ENCODE assay signal across 1 fruit fly cellular context in the genomic region with DNA sequence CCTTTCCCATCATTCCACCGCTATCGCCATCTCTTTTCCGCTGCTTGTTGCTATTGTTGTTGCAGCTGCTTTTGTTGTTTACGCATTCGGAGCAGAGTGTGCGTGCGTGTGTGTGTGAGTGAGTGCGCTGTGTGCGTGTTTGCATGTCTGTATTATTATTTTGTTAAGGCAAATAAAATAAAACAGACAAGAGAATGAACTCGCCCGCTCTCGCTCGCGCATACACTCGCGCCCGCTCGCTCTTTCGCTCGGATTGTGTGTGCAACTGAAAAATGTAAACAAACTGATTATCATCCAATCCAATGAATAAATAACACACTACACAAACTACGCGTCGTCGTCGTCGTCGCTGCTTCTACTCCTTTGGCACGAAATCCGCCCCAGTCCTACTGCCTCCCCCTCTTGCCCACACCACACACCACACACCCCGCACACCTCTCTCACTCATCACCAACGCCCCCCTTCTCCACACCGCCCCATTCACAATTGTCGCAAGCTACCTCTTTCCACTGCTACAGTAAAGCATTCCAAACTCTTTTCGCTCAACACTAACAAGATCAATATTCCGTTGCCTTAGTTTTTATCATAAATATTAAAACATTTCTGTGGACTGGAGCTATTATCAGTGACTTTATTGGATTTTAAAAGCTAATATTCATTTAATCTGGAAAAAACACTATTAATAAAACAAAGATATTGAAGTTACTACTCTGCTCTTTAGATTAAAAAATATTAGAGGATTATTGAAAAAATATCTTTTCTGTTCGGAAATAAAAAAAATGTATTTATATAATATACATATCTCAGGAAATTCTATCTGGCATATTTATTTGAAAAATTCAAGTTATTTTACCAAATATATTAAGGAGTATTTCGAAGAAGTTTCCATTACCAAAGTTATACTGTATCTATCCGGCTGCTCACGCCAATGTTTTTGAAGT.
TF ChIP-seq lines count a peak whose summit lies in the region.

No protein-coding gene starts in this region.

TF ChIP-seq in whole organism, embryonic, 481 proteins besides CTCF, POLR2A, EP300 and RAD21 (continued from another document):
- TF ChIP-seq Nf-YB (GFP tag; optimal IDR thresholded peaks at IDR 0.05; lab: Kevin White, UChicago) = peak; percentile 81
- no peak for TF ChIP-seq Chrac-16 (GFP tag; optimal IDR thresholded peaks at IDR 0.05; lab: Kevin White, UChicago)
- TF ChIP-seq CG11695 (GFP tag; IDR thresholded peaks at IDR 0.05; lab: Robert Waterston, UW) = peak; percentile 59; the same call in 2 of the 3 replicates
- TF ChIP-seq CG10321 (GFP tag; IDR thresholded peaks at IDR 0.05; lab: Robert Waterston, UW) = peak; percentile 85
- TF ChIP-seq D (optimal IDR thresholded peaks at IDR 0.05; lab: Kevin White, UChicago) = peak; percentile 51
- peak; percentile 93 for TF ChIP-seq D (GFP tag; optimal IDR thresholded peaks at IDR 0.05; lab: Kevin White, UChicago)
- peak; percentile 56 for TF ChIP-seq ems (GFP tag; optimal IDR thresholded peaks at IDR 0.05; lab: Kevin White, UChicago)
- peak; percentile 94 for TF ChIP-seq wek (GFP tag; optimal IDR thresholded peaks at IDR 0.05; lab: Kevin White, UChicago)
- peak; percentile 56 for TF ChIP-seq fu2 (GFP tag; optimal IDR thresholded peaks at IDR 0.05; lab: Kevin White, UChicago)
- no peak for TF ChIP-seq sc (optimal IDR thresholded peaks at IDR 0.05; lab: Kevin White, UChicago)
- TF ChIP-seq sc (GFP tag; optimal IDR thresholded peaks at IDR 0.05; lab: Kevin White, UChicago) = peak; percentile 96
- TF ChIP-seq Six4 (GFP tag; optimal IDR thresholded peaks at IDR 0.05; lab: Kevin White, UChicago) = peak; percentile 70
- TF ChIP-seq GATAe (GFP tag; conservative IDR thresholded peaks at IDR 0.05; lab: Robert Waterston, UW) = no peak
- peak; percentile 62 for TF ChIP-seq en (GFP tag; optimal IDR thresholded peaks at IDR 0.05; lab: Kevin White, UChicago)
- peak; percentile 24 for TF ChIP-seq CG9437 (GFP tag; optimal IDR thresholded peaks at IDR 0.05; lab: Kevin White, UChicago)
- peak in 1 of 2 experiments; percentile 83 for TF ChIP-seq Hr78 (GFP tag; optimal IDR thresholded peaks at IDR 0.05; lab: Kevin White, UChicago)
- peak; percentile 61 for TF ChIP-seq Oli (tag; optimal IDR thresholded peaks at IDR 0.05; lab: Kevin White, UChicago)
- TF ChIP-seq CG7963 (GFP tag; IDR thresholded peaks at IDR 0.05; lab: Robert Waterston, UW; ENCODE audit: partially characterized antibody) = no peak
- TF ChIP-seq Lhr (GFP tag; optimal IDR thresholded peaks at IDR 0.05; lab: Kevin White, UChicago) = peak; percentile 92
- no peak for TF ChIP-seq hth (optimal IDR thresholded peaks at IDR 0.05; lab: Kevin White, UChicago)
- no peak for TF ChIP-seq HLH4C (GFP tag; IDR thresholded peaks at IDR 0.05; lab: Robert Waterston, UW; ENCODE audit: partially characterized antibody)
- peak; percentile 40 for TF ChIP-seq Max (GFP tag; optimal IDR thresholded peaks at IDR 0.05; lab: Kevin White, UChicago)
- TF ChIP-seq repo (GFP tag; optimal IDR thresholded peaks at IDR 0.05; lab: Kevin White, UChicago) = peak; percentile 64
- TF ChIP-seq dmrt99B (tag; optimal IDR thresholded peaks at IDR 0.05; lab: Kevin White, UChicago) = peak; percentile 74
- peak; percentile 62 for TF ChIP-seq CG7786 (GFP tag; optimal IDR thresholded peaks at IDR 0.05; lab: Kevin White, UChicago)
- peak; percentile 80 for TF ChIP-seq zen (tag; optimal IDR thresholded peaks at IDR 0.05; lab: Kevin White, UChicago)
- peak; percentile 97 for TF ChIP-seq Vsx1 (GFP tag; optimal IDR thresholded peaks at IDR 0.05; lab: Kevin White, UChicago)
- peak; percentile 85 for TF ChIP-seq twi (tag; optimal IDR thresholded peaks at IDR 0.05; lab: Kevin White, UChicago)
- TF ChIP-seq D19B (GFP tag; optimal IDR thresholded peaks at IDR 0.05; lab: Kevin White, UChicago) = no peak
- TF ChIP-seq CG2199 (GFP tag; IDR thresholded peaks at IDR 0.05; lab: Robert Waterston, UW) = peak; percentile 89
- TF ChIP-seq CG18011 (GFP tag; optimal IDR thresholded peaks at IDR 0.05; lab: Kevin White, UChicago) = peak; percentile 70
- peak; percentile 31 for TF ChIP-seq az2 (GFP tag; optimal IDR thresholded peaks at IDR 0.05; lab: Kevin White, UChicago)
- peak; percentile 34; the same call in 1 of the 2 replicates for TF ChIP-seq danr (GFP tag; IDR thresholded peaks at IDR 0.05; lab: Robert Waterston, UW)
- peak; percentile 70 for TF ChIP-seq CG4424 (GFP tag; optimal IDR thresholded peaks at IDR 0.05; lab: Kevin White, UChicago)
- TF ChIP-seq CG4617 (GFP tag; optimal IDR thresholded peaks at IDR 0.05; lab: Kevin White, UChicago; ENCODE audit: borderline replicate concordance) = peak; percentile 34
- TF ChIP-seq CG1647 (GFP tag; optimal IDR thresholded peaks at IDR 0.05; lab: Kevin White, UChicago) = peak; percentile 29
- peak; percentile 54 for TF ChIP-seq CG9797 (GFP tag; optimal IDR thresholded peaks at IDR 0.05; lab: Kevin White, UChicago)
- peak; percentile 67 for TF ChIP-seq CG1602 (GFP tag; optimal IDR thresholded peaks at IDR 0.05; lab: Kevin White, UChicago)
- TF ChIP-seq Doc2 (GFP tag; IDR thresholded peaks at IDR 0.05; lab: Robert Waterston, UW) = no peak
- TF ChIP-seq BEAF-32 (GFP tag; optimal IDR thresholded peaks at IDR 0.05; lab: Kevin White, UChicago) = no peak
- TF ChIP-seq hkb (optimal IDR thresholded peaks at IDR 0.05; lab: Kevin White, UChicago) = no peak
- TF ChIP-seq hkb (GFP tag; IDR thresholded peaks at IDR 0.05; lab: Robert Waterston, UW) = peak; percentile 88; the same call in 1 of the 2 replicates
- TF ChIP-seq CG4404 (GFP tag; IDR thresholded peaks at IDR 0.05; lab: Robert Waterston, UW) = peak; percentile 40; the same call in 1 of the 2 replicates
